Fruit fly (Drosophila melanogaster) whole organism, adult: Measurements from ENCODE around the gene jb.

Experiments used
- CG11617 ChIP-seq: fragments of 200-800 bp; sonication (Bioruptor generic); optimal IDR thresholded peaks from 2 replicates; lab custom pipeline; 2017; ENCODE audit warnings: mild to moderate bottlenecking, missing biosample characterization, missing genetic modification reagents, missing genetic modification characterization
- CG12768 ChIP-seq: fragments of 200-800 bp; sonication (Bioruptor generic); optimal IDR thresholded peaks from 2 replicates; lab custom pipeline; 2017; ENCODE audit warnings: missing biosample characterization, missing genetic modification characterization, mild to moderate bottlenecking, moderate library complexity, missing genetic modification reagents
- CG14711 ChIP-seq: fragments of 200-800 bp; sonication (Bioruptor generic); optimal IDR thresholded peaks from 2 replicates; lab custom pipeline; 2018; ENCODE audit warnings: missing biosample characterization, mild to moderate bottlenecking, missing genetic modification characterization, moderate library complexity
- CG1620 ChIP-seq: fragments of 200-800 bp; sonication (Bioruptor generic); optimal IDR thresholded peaks from 2 replicates; lab custom pipeline; 2016; ENCODE audit warnings: missing biosample characterization, missing genetic modification characterization
- CG7045 ChIP-seq: fragments of 200-800 bp; sonication (Bioruptor generic); optimal IDR thresholded peaks from 2 replicates; lab custom pipeline; 2017; ENCODE audit warnings: missing biosample characterization, mild to moderate bottlenecking, missing genetic modification characterization
- Crg-1 ChIP-seq: fragments of 200-800 bp; sonication (Bioruptor generic); optimal IDR thresholded peaks from 2 replicates; lab custom pipeline; 2016; ENCODE audit warnings: missing biosample characterization, missing genetic modification characterization
- bab1 ChIP-seq: fragments of 200-800 bp; sonication (Bioruptor generic); optimal IDR thresholded peaks from 3 replicates; lab custom pipeline; 2019; ENCODE audit warnings: missing biosample characterization, mild to moderate bottlenecking, missing genetic modification characterization, moderate library complexity
- cic ChIP-seq: fragments of 200-800 bp; sonication (Bioruptor generic); optimal IDR thresholded peaks from 2 replicates; lab custom pipeline; 2017; ENCODE audit warnings: missing biosample characterization, mild to moderate bottlenecking, missing genetic modification characterization, moderate library complexity
- toe ChIP-seq: fragments of 200-800 bp; sonication (Bioruptor generic); optimal IDR thresholded peaks from 2 replicates; lab custom pipeline; 2016; ENCODE audit warnings: missing biosample characterization, missing genetic modification characterization

DNA sequence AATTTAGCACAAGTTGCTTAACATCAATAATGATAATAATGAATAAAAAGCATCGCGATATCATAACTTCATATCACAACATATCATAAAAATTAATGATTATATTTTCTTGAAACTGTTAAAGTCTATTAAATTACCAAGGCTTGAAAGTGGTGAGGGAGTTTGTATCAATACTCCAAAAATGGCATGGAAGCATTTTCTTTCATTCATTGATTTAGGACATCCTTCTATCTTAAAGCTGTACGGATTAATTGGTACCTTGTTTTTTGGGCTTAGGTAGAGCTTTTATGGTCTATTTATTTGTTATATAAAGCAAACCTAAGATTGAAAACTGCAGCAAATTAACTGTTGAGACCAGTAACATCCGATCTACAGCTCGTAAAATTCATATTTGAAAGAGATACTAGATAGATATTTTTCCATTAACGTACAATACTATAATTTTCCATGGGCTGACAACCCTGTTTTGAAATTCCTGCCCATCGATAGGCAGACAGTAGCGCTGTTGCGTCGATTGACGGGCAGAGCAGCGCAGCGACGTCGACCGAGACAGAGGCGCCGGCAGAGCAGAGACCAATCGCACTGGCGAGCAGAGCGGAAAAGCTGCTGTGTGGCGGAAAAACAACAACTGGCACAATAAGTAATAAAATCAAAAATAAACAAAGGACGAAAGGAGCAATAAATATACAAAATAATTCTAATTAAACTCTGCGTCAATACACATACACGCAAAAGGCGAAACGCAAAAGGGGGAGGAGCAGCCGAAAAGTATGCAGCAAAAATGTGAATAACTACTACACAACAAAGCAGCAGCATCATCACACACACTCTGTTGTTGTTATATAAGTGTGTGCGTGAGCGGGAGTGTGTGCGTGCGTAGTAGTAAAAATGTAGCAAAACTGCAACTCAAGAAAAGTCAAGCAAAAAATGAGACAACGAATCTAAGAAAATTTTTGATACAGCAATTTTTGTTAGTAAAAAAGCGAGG is 43.0 kb upstream of the jb start, which contains the start of gene CG1695:
- TF ChIP-seq CG7045 (GFP tag; lab: Kevin White, UChicago) (peak; percentile 5), Crg-1 (no peak), CG12768 (GFP tag; lab: Kevin White, UChicago) (no peak), CG14711 (tag; lab: Kevin White, UChicago) (peak; percentile 64), CG1620 (GFP tag; lab: Kevin White, UChicago) (no peak), bab1 (GFP tag; lab: Kevin White, UChicago) (no peak), cic (GFP tag; lab: Kevin White, UChicago) (no peak), toe (GFP tag; lab: Kevin White, UChicago) (peak; percentile 29), CG11617 (GFP tag; lab: Kevin White, UChicago) (no peak)
